Fruit fly (Drosophila melanogaster) whole organism, embryonic: ENCODE results near the gene CG43799.

ENCODE experiments used
- Bgb ChIP-seq: fragments of 200-800 bp; sonication (Bioruptor generic); IDR thresholded peaks from 2 replicates; pipeline ENCODE4 v1.3.6; 2022; ENCODE audit warnings: missing biosample characterization, missing genetic modification characterization; ENCODE audit not compliant: partially characterized antibody
- CG10267 ChIP-seq: fragments of 200-800 bp; sonication (Bioruptor generic); optimal IDR thresholded peaks from 2 replicates; lab custom pipeline; 2018; ENCODE audit warnings: missing biosample characterization, mild to moderate bottlenecking, missing genetic modification characterization, moderate library complexity
- CG10321 ChIP-seq: fragments of 200-800 bp; sonication (Bioruptor generic); IDR thresholded peaks from 2 replicates; pipeline ENCODE4 v1.3.6; 2022; ENCODE audit warnings: missing biosample characterization, missing genetic modification characterization
- CG11560 ChIP-seq: fragments of 200-800 bp; sonication (Bioruptor generic); IDR thresholded peaks from 3 replicates; pipeline ENCODE4 v1.3.6; 2022; ENCODE audit warnings: missing biosample characterization, missing genetic modification characterization
- CG12391 ChIP-seq: fragments of 200-800 bp; sonication (Bioruptor generic); optimal IDR thresholded peaks from 3 replicates; lab custom pipeline; 2018; ENCODE audit warnings: missing biosample characterization, mild to moderate bottlenecking, missing genetic modification characterization, moderate library complexity
- CG14014 ChIP-seq: fragments of 200-800 bp; sonication (Bioruptor generic); IDR thresholded peaks from 2 replicates; pipeline ENCODE4 v1.3.6; 2022; ENCODE audit warnings: missing biosample characterization, missing genetic modification characterization
- CG14710 ChIP-seq: fragments of 200-800 bp; sonication (Bioruptor generic); optimal IDR thresholded peaks from 3 replicates; lab custom pipeline; 2019; ENCODE audit warnings: missing biosample characterization, mild to moderate bottlenecking, missing genetic modification characterization, moderate library complexity
- CG15073 ChIP-seq: fragments of 200-800 bp; sonication (Bioruptor generic); optimal IDR thresholded peaks from 2 replicates; lab custom pipeline; 2016; ENCODE audit warnings: missing biosample characterization, missing genetic modification characterization
- CG17361 ChIP-seq: fragments of 200-800 bp; sonication (Bioruptor generic); IDR thresholded peaks from 3 replicates; pipeline ENCODE4 v1.3.6; 2022; ENCODE audit warnings: missing biosample characterization, missing genetic modification characterization
- CG18262 ChIP-seq: fragments of 200-800 bp; optimal IDR thresholded peaks from 3 replicates; lab custom pipeline; 2019; ENCODE audit warnings: missing biosample characterization, mild to moderate bottlenecking, missing genetic modification characterization, moderate library complexity
- CG2202 ChIP-seq: fragments of 200-800 bp; sonication (Bioruptor generic); optimal IDR thresholded peaks from 2 replicates; lab custom pipeline; 2018; ENCODE audit warnings: missing biosample characterization, mild to moderate bottlenecking, missing genetic modification characterization
- CG2678 ChIP-seq: fragments of 200-800 bp; sonication (Bioruptor generic); optimal IDR thresholded peaks from 3 replicates; lab custom pipeline; 2019; ENCODE audit warnings: missing biosample characterization, mild to moderate bottlenecking, missing genetic modification characterization, moderate library complexity
- CG2712 ChIP-seq: fragments of 200-800 bp; optimal IDR thresholded peaks from 3 replicates; lab custom pipeline; 2019; ENCODE audit warnings: missing biosample characterization, mild to moderate bottlenecking, missing genetic modification characterization, moderate library complexity
- CG30431 ChIP-seq: fragments of 200-800 bp; sonication (Bioruptor generic); optimal IDR thresholded peaks from 2 replicates; lab custom pipeline; 2017; ENCODE audit warnings: missing biosample characterization, missing genetic modification characterization
- CG31441 ChIP-seq: fragments of 200-800 bp; sonication (Bioruptor generic); IDR thresholded peaks from 2 replicates; pipeline ENCODE4 v1.3.6; 2022; ENCODE audit warnings: missing biosample characterization, missing genetic modification characterization
- CG32532 ChIP-seq: fragments of 200-800 bp; sonication (Bioruptor generic); IDR thresholded peaks from 2 replicates; pipeline ENCODE4 v1.3.6; 2022; ENCODE audit warnings: missing biosample characterization, missing genetic modification characterization
- CG34376 ChIP-seq: fragments of 200-800 bp; sonication (Bioruptor generic); optimal IDR thresholded peaks from 2 replicates; lab custom pipeline; 2018; ENCODE audit warnings: missing biosample characterization, mild to moderate bottlenecking, missing genetic modification characterization
- CG4854 ChIP-seq: fragments of 200-800 bp; sonication (Bioruptor generic); optimal IDR thresholded peaks from 2 replicates; lab custom pipeline; 2016; ENCODE audit warnings: missing biosample characterization, missing genetic modification characterization, inconsistent platforms
- CkIIα-i1 ChIP-seq: fragments of 200-800 bp; sonication (Bioruptor generic); IDR thresholded peaks from 2 replicates; pipeline ENCODE4 v1.3.6; 2022; ENCODE audit warnings: missing biosample characterization, missing genetic modification characterization
- Dip2 ChIP-seq: fragments of 200-800 bp; sonication (Bioruptor generic); IDR thresholded peaks from 2 replicates; pipeline ENCODE4 v1.3.6; 2022; ENCODE audit warnings: missing biosample characterization, missing genetic modification characterization
- Doc3 ChIP-seq: fragments of 200-800 bp; sonication (Bioruptor generic); IDR thresholded peaks from 3 replicates; pipeline ENCODE4 v1.3.6; 2022; ENCODE audit warnings: missing biosample characterization, missing genetic modification characterization; ENCODE audit not compliant: partially characterized antibody
- Dref ChIP-seq: fragments of 200-800 bp; sonication (Bioruptor generic); IDR thresholded peaks from 2 replicates; pipeline ENCODE4 v1.3.6; 2022; ENCODE audit warnings: missing biosample characterization, missing genetic modification characterization
- MBD-R2 ChIP-seq: fragments of 200-800 bp; sonication (Bioruptor generic); IDR thresholded peaks from 2 replicates; pipeline ENCODE4 v1.3.6; 2022; ENCODE audit warnings: missing biosample characterization, missing genetic modification characterization
- PHDP ChIP-seq: fragments of 200-800 bp; sonication (Bioruptor generic); optimal IDR thresholded peaks from 3 replicates; lab custom pipeline; 2018; ENCODE audit warnings: missing biosample characterization, mild to moderate bottlenecking, missing genetic modification characterization, moderate library complexity
- Ptx1 ChIP-seq: fragments of 200-800 bp; sonication (Bioruptor generic); IDR thresholded peaks from 2 replicates; pipeline ENCODE4 v1.3.6; 2022; ENCODE audit warnings: missing biosample characterization, missing genetic modification characterization
- Six4 ChIP-seq: fragments of 200-800 bp; sonication (Bioruptor generic); optimal IDR thresholded peaks from 2 replicates; lab custom pipeline; 2016; ENCODE audit warnings: missing biosample characterization, missing genetic modification characterization
- Ssrp ChIP-seq: fragments of 200-800 bp; sonication (Bioruptor generic); optimal IDR thresholded peaks from 2 replicates; lab custom pipeline; 2018; ENCODE audit warnings: missing biosample characterization, mild to moderate bottlenecking, missing genetic modification characterization, moderate library complexity
- Trl ChIP-seq, 3 experiments: fragments of >200 bp in 2 of 3; fragments of 200-800 bp in 1 of 3; sonication (Bioruptor generic) in 1 of 3; optimal IDR thresholded peaks; 2 replicates in 1 of 3; 3 replicates in 2 of 3; lab custom pipeline; 2016 to 2017; ENCODE audit warnings: missing biosample characterization in 1 of 3, missing genetic modification characterization in 1 of 3
- Xbp1 ChIP-seq: fragments of 200-800 bp; sonication (Bioruptor generic); optimal IDR thresholded peaks from 3 replicates; lab custom pipeline; 2016; ENCODE audit warnings: missing biosample characterization, mild to moderate bottlenecking, missing genetic modification characterization
- al ChIP-seq: fragments of 200-800 bp; sonication (Bioruptor generic); IDR thresholded peaks from 2 replicates; pipeline ENCODE4 v1.3.6; 2022; ENCODE audit warnings: missing biosample characterization, missing genetic modification characterization
- amos ChIP-seq: fragments of 200-800 bp; sonication (Bioruptor generic); IDR thresholded peaks from 2 replicates; pipeline ENCODE4 v1.3.6; 2022; ENCODE audit warnings: missing biosample characterization, missing genetic modification characterization; ENCODE audit not compliant: partially characterized antibody
- bab2 ChIP-seq: fragments of 200-800 bp; sonication (Bioruptor generic); optimal IDR thresholded peaks from 2 replicates; lab custom pipeline; 2016; ENCODE audit warnings: missing biosample characterization, missing genetic modification characterization
- bbx ChIP-seq: fragments of 200-800 bp; sonication (Bioruptor generic); IDR thresholded peaks from 2 replicates; pipeline ENCODE4 v1.3.6; 2022; ENCODE audit warnings: missing biosample characterization, missing genetic modification characterization; ENCODE audit not compliant: partially characterized antibody
- bowl ChIP-seq: fragments of 200-800 bp; sonication (Bioruptor generic); IDR thresholded peaks from 2 replicates; pipeline ENCODE4 v1.3.6; 2022; ENCODE audit warnings: missing biosample characterization, missing genetic modification characterization
- bsh ChIP-seq, 2 experiments: fragments of 200-800 bp; sonication (Bioruptor generic); optimal IDR thresholded peaks; 2 replicates each; lab custom pipeline; 2017 to 2018; ENCODE audit warnings: mild to moderate bottlenecking in 2 of 2, missing biosample characterization in 2 of 2, missing genetic modification characterization in 2 of 2, moderate library complexity in 1 of 2
- da ChIP-seq: fragments of 200-800 bp; sonication (Bioruptor generic); optimal IDR thresholded peaks from 2 replicates; lab custom pipeline; 2016; ENCODE audit warnings: missing biosample characterization, missing genetic modification characterization
- dmrt99B ChIP-seq: fragments of 200-800 bp; sonication (Bioruptor generic); optimal IDR thresholded peaks from 2 replicates; lab custom pipeline; 2018; ENCODE audit warnings: missing biosample characterization, mild to moderate bottlenecking, missing genetic modification characterization, moderate library complexity
- dpn ChIP-seq, 2 experiments: fragments of 200-800 bp; sonication (Bioruptor generic); optimal IDR thresholded peaks; 3 replicates each; lab custom pipeline; 2016; ENCODE audit warnings: missing biosample characterization in 2 of 2, missing genetic modification characterization in 2 of 2
- fd96Cb ChIP-seq: fragments of 200-800 bp; sonication (Bioruptor generic); optimal IDR thresholded peaks from 2 replicates; lab custom pipeline; 2018; ENCODE audit warnings: missing biosample characterization, mild to moderate bottlenecking, missing genetic modification characterization, moderate library complexity
- grn ChIP-seq: fragments of 200-800 bp; sonication (Bioruptor generic); optimal IDR thresholded peaks from 3 replicates; lab custom pipeline; 2017; ENCODE audit warnings: missing biosample characterization, missing genetic modification characterization
- gt ChIP-seq: fragments of 200-800 bp; sonication (Bioruptor generic); IDR thresholded peaks from 2 replicates; pipeline ENCODE4 v1.3.6; 2022; ENCODE audit warnings: missing biosample characterization, missing genetic modification characterization
- h ChIP-seq: fragments of >200 bp; optimal IDR thresholded peaks from 2 replicates; lab custom pipeline; 2017
- lola ChIP-seq, 3 experiments: fragments of >200 bp in 2 of 3; fragments of 200-800 bp in 1 of 3; sonication (Bioruptor generic) in 1 of 3; optimal IDR thresholded peaks; 2 replicates each; lab custom pipeline; 2017 to 2019; ENCODE audit warnings: missing biosample characterization in 3 of 3, missing genetic modification characterization in 3 of 3, mild to moderate bottlenecking in 1 of 3, moderate library complexity in 1 of 3
- pb ChIP-seq: fragments of 200-800 bp; sonication (Bioruptor generic); optimal IDR thresholded peaks from 3 replicates; lab custom pipeline; 2016; ENCODE audit warnings: missing biosample characterization, missing genetic modification characterization
- repo ChIP-seq: fragments of 200-800 bp; sonication (Bioruptor generic); optimal IDR thresholded peaks from 2 replicates; lab custom pipeline; 2016; ENCODE audit warnings: missing biosample characterization, missing genetic modification characterization
- sens ChIP-seq: fragments of 200-800 bp; sonication (Bioruptor generic); peaks from one replicate; lab custom pipeline; 2016; ENCODE audit warnings: missing biosample characterization, missing genetic modification characterization
- seq ChIP-seq: fragments of 200-800 bp; sonication (Bioruptor generic); IDR thresholded peaks from 2 replicates; pipeline ENCODE4 v1.3.6; 2022; ENCODE audit warnings: missing biosample characterization, missing genetic modification characterization
- stc ChIP-seq: fragments of 200-800 bp; sonication (Bioruptor generic); IDR thresholded peaks from 2 replicates; pipeline ENCODE4 v1.3.6; 2022; ENCODE audit warnings: missing biosample characterization, missing genetic modification characterization
- unpg ChIP-seq: fragments of 200-800 bp; sonication (Bioruptor generic); optimal IDR thresholded peaks from 3 replicates; lab custom pipeline; 2018; ENCODE audit warnings: missing biosample characterization, mild to moderate bottlenecking, missing genetic modification characterization, moderate library complexity
- vvl ChIP-seq: fragments of 200-800 bp; sonication (Bioruptor generic); IDR thresholded peaks from 2 replicates; pipeline ENCODE4 v1.3.6; 2022; ENCODE audit warnings: missing biosample characterization, missing genetic modification characterization
- wek ChIP-seq: fragments of 200-800 bp; sonication (Bioruptor generic); optimal IDR thresholded peaks from 3 replicates; lab custom pipeline; 2018; ENCODE audit warnings: missing biosample characterization, mild to moderate bottlenecking, missing genetic modification characterization, moderate library complexity

The CG43799 gene

DNA sequence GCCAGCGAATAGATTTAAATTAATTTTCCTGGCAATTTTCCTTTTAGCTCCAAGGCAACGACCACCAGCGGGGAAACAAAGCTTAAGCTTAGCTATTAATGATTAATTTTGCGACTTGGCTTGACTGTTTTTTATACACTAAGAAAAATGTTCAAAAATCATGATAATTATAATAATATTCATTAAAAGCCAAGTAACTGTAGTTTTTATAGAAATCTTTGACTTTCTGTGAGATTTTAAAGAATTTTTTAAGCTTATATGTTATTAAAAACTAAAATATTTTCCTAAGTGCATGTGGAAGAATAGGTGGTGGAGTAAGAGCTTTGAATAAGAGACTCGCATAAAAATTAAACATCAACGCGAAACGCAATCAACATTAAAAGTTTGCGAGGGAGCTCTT is 36.9 kb downstream of the CG43799 start (continued):
- peak; percentile 37; the same call in 1 of the 2 replicates for TF ChIP-seq Ptx1
- TF ChIP-seq CG4854: no peak
- no peak for TF ChIP-seq MBD-R2
- TF ChIP-seq lola (GFP tag; optimal IDR thresholded peaks at IDR 0.05; lab: Kevin White, UChicago): no peak
- no peak for TF ChIP-seq CG11560
- peak; percentile 39 for TF ChIP-seq CG2678
- TF ChIP-seq bsh (GFP tag; optimal IDR thresholded peaks at IDR 0.05; lab: Kevin White, UChicago): peak in 1 of 2 experiments; percentile 38
- TF ChIP-seq bbx (GFP tag; lab: Robert Waterston, UW): no peak
- TF ChIP-seq pb (GFP tag; lab: Kevin White, UChicago): no peak
- TF ChIP-seq amos (GFP tag; lab: Robert Waterston, UW): no peak
- TF ChIP-seq Six4 (GFP tag; lab: Kevin White, UChicago): no peak
- no peak for TF ChIP-seq CG32532
- peak; percentile 18 for TF ChIP-seq unpg (GFP tag; lab: Kevin White, UChicago)
- no peak for TF ChIP-seq Doc3 (GFP tag; lab: Robert Waterston, UW)
- no peak for TF ChIP-seq da (GFP tag; lab: Kevin White, UChicago)
- TF ChIP-seq CG30431 (GFP tag; lab: Kevin White, UChicago): no peak
- TF ChIP-seq CG34376: no peak
- no peak for TF ChIP-seq dpn (GFP tag; optimal IDR thresholded peaks at IDR 0.05; lab: Kevin White, UChicago)
- TF ChIP-seq wek (GFP tag; lab: Kevin White, UChicago): no peak
- peak; percentile 39 for TF ChIP-seq dmrt99B (tag; lab: Kevin White, UChicago)
- TF ChIP-seq fd96Cb (tag; lab: Kevin White, UChicago): peak; percentile 18
- no peak for TF ChIP-seq bab2 (GFP tag; lab: Kevin White, UChicago)
- TF ChIP-seq CG31441: 0 out of 2 replicates have a peak, but pooled peaks have one; percentile 31
- TF ChIP-seq Xbp1: no peak
- TF ChIP-seq gt (GFP tag; lab: Robert Waterston, UW): no peak
- no peak for TF ChIP-seq grn (GFP tag; lab: Kevin White, UChicago)
- no peak for TF ChIP-seq Bgb (GFP tag; lab: Robert Waterston, UW)
- TF ChIP-seq al (GFP tag; lab: Robert Waterston, UW): no peak
- no peak for TF ChIP-seq seq (GFP tag; lab: Robert Waterston, UW)
- TF ChIP-seq CG2202 (tag; lab: Kevin White, UChicago): no peak
- 0 out of 3 replicates have a peak, but pooled peaks have one; percentile 22 for TF ChIP-seq CG17361 (GFP tag; lab: Robert Waterston, UW)
- TF ChIP-seq Ssrp (tag; lab: Kevin White, UChicago): peak; percentile 27
- TF ChIP-seq stc: peak; percentile 29; the same call in 1 of the 2 replicates
- TF ChIP-seq CkIIα-i1 (GFP tag; lab: Robert Waterston, UW): no peak
- TF ChIP-seq h (lab: Kevin White, UChicago): no peak
- TF ChIP-seq Trl (optimal IDR thresholded peaks at IDR 0.05; lab: Kevin White, UChicago): no peak
- TF ChIP-seq Trl (GFP tag; optimal IDR thresholded peaks at IDR 0.05; lab: Kevin White, UChicago): no peak
- peak; percentile 40 for TF ChIP-seq CG18262
- no peak for TF ChIP-seq CG14710
- TF ChIP-seq vvl (GFP tag; lab: Robert Waterston, UW): peak; percentile 15; the same call in 1 of the 2 replicates
- peak; percentile 50 for TF ChIP-seq CG2712 (tag; lab: Kevin White, UChicago)
- no peak for TF ChIP-seq Dip2 (GFP tag; lab: Robert Waterston, UW)
- TF ChIP-seq CG10267: peak; percentile 6
- no peak for TF ChIP-seq repo (GFP tag; lab: Kevin White, UChicago)
- no peak for TF ChIP-seq CG10321 (GFP tag; lab: Robert Waterston, UW)
- no peak for TF ChIP-seq CG14014
- TF ChIP-seq bowl (GFP tag; lab: Robert Waterston, UW): no peak
- TF ChIP-seq Dref (GFP tag; lab: Robert Waterston, UW): no peak
- peak; percentile 17 for TF ChIP-seq CG12391 (tag; lab: Kevin White, UChicago)
- TF ChIP-seq CG15073 (GFP tag; lab: Kevin White, UChicago): no peak
- peak; percentile 14 for TF ChIP-seq PHDP (tag; lab: Kevin White, UChicago)
- peak; percentile 69 for TF ChIP-seq sens (GFP tag; lab: Kevin White, UChicago)
